Fruit fly (Drosophila melanogaster) whole organism, embryonic: ENCODE results near the gene alpha4GT2.

ENCODE experiments used
- Asciz ChIP-seq: fragments of 200-800 bp; sonication (Bioruptor generic); optimal IDR thresholded peaks from 2 replicates; lab custom pipeline; 2017; ENCODE audit warnings: missing biosample characterization, mild to moderate bottlenecking, missing genetic modification characterization, missing genetic modification reagents
- Awh ChIP-seq: fragments of 200-800 bp; sonication (Bioruptor generic); IDR thresholded peaks from 2 replicates; pipeline ENCODE4, ENCODE4 v1.3.6; 2022; ENCODE audit warnings: missing biosample characterization, missing genetic modification characterization
- CG10321 ChIP-seq: fragments of 200-800 bp; sonication (Bioruptor generic); IDR thresholded peaks from 2 replicates; pipeline ENCODE4 v1.3.6; 2022; ENCODE audit warnings: missing biosample characterization, missing genetic modification characterization
- CG10462 ChIP-seq: fragments of 200-800 bp; sonication (Bioruptor generic); optimal IDR thresholded peaks from 2 replicates; lab custom pipeline; 2016; ENCODE audit warnings: missing biosample characterization, missing genetic modification characterization
- CG10543 ChIP-seq: fragments of 200-800 bp; sonication (Bioruptor generic); optimal IDR thresholded peaks from 3 replicates; lab custom pipeline; 2017; ENCODE audit warnings: missing biosample characterization, mild to moderate bottlenecking, missing genetic modification characterization, moderate library complexity
- CG10565 ChIP-seq: fragments of 200-800 bp; sonication (Bioruptor generic); optimal IDR thresholded peaks from 3 replicates; lab custom pipeline; 2016; ENCODE audit warnings: missing biosample characterization, mild to moderate bottlenecking, missing genetic modification characterization
- CG12219 ChIP-seq: fragments of 200-800 bp; sonication (Bioruptor generic); optimal IDR thresholded peaks from 3 replicates; lab custom pipeline; 2018; ENCODE audit warnings: missing biosample characterization, mild to moderate bottlenecking, missing genetic modification characterization
- CG13624 ChIP-seq: fragments of 200-800 bp; sonication (Bioruptor generic); optimal IDR thresholded peaks from 2 replicates; lab custom pipeline; 2016; ENCODE audit warnings: missing biosample characterization, missing genetic modification characterization
- CG14014 ChIP-seq: fragments of 200-800 bp; sonication (Bioruptor generic); IDR thresholded peaks from 2 replicates; pipeline ENCODE4 v1.3.6; 2022; ENCODE audit warnings: missing biosample characterization, missing genetic modification characterization
- CG15269 ChIP-seq: fragments of 200-800 bp; sonication (Bioruptor generic); optimal IDR thresholded peaks from 2 replicates; lab custom pipeline; 2018; ENCODE audit warnings: missing biosample characterization, mild to moderate bottlenecking, missing genetic modification characterization, moderate library complexity
- CG15479 ChIP-seq: fragments of 200-800 bp; sonication (Bioruptor generic); optimal IDR thresholded peaks from 3 replicates; lab custom pipeline; 2019; ENCODE audit warnings: missing biosample characterization, mild to moderate bottlenecking, missing genetic modification characterization, moderate library complexity
- CG15514 ChIP-seq: fragments of 200-800 bp; sonication (Bioruptor generic); optimal IDR thresholded peaks from 3 replicates; lab custom pipeline; 2017; ENCODE audit warnings: missing biosample characterization, missing genetic modification characterization, mild to moderate bottlenecking, moderate library complexity, missing genetic modification reagents
- CG17328 ChIP-seq: fragments of 200-800 bp; sonication (Bioruptor generic); IDR thresholded peaks from 2 replicates; pipeline ENCODE4 v1.3.6; 2022; ENCODE audit warnings: missing biosample characterization, missing genetic modification characterization
- CG17912 ChIP-seq: fragments of 200-800 bp; sonication (Bioruptor generic); optimal IDR thresholded peaks from 2 replicates; lab custom pipeline; 2018; ENCODE audit warnings: missing biosample characterization, mild to moderate bottlenecking, missing genetic modification characterization
- CG18262 ChIP-seq: fragments of 200-800 bp; optimal IDR thresholded peaks from 3 replicates; lab custom pipeline; 2019; ENCODE audit warnings: missing biosample characterization, mild to moderate bottlenecking, missing genetic modification characterization, moderate library complexity
- CG18599 ChIP-seq: fragments of 200-800 bp; sonication (Bioruptor generic); optimal IDR thresholded peaks from 3 replicates; lab custom pipeline; 2017; ENCODE audit warnings: missing biosample characterization, missing genetic modification characterization, mild to moderate bottlenecking, moderate library complexity, missing genetic modification reagents
- CG4360 ChIP-seq: fragments of 200-800 bp; sonication (Bioruptor generic); IDR thresholded peaks from 2 replicates; pipeline ENCODE4 v1.3.6; 2022; ENCODE audit warnings: missing biosample characterization, missing genetic modification characterization
- CG4404 ChIP-seq: fragments of 200-800 bp; sonication (Bioruptor generic); IDR thresholded peaks from 2 replicates; pipeline ENCODE4 v1.3.6; 2022; ENCODE audit warnings: missing biosample characterization, missing genetic modification characterization
- CG7556 ChIP-seq: fragments of 200-800 bp; sonication (Bioruptor generic); optimal IDR thresholded peaks from 2 replicates; lab custom pipeline; 2017; ENCODE audit warnings: missing biosample characterization, mild to moderate bottlenecking, missing genetic modification characterization
- Dfd ChIP-seq, 2 experiments: fragments of >200 bp; optimal IDR thresholded peaks; 2 replicates each; lab custom pipeline; 2017; ENCODE audit warnings: missing biosample characterization in 2 of 2, missing genetic modification characterization in 2 of 2
- Doc3 ChIP-seq: fragments of 200-800 bp; sonication (Bioruptor generic); IDR thresholded peaks from 3 replicates; pipeline ENCODE4 v1.3.6; 2022; ENCODE audit warnings: missing biosample characterization, missing genetic modification characterization; ENCODE audit not compliant: partially characterized antibody
- Fer2 ChIP-seq: fragments of 200-800 bp; sonication (Bioruptor generic); optimal IDR thresholded peaks from 2 replicates; lab custom pipeline; 2018; ENCODE audit warnings: missing biosample characterization, mild to moderate bottlenecking, missing genetic modification characterization, moderate library complexity
- HLH3B ChIP-seq: fragments of 200-800 bp; sonication (Bioruptor generic); IDR thresholded peaks from 2 replicates; pipeline ENCODE4 v1.3.6; 2022; ENCODE audit warnings: missing biosample characterization, missing genetic modification characterization
- HmgD ChIP-seq: fragments of 200-800 bp; sonication (Bioruptor generic); optimal IDR thresholded peaks from 3 replicates; lab custom pipeline; 2016; ENCODE audit warnings: missing biosample characterization, missing genetic modification characterization
- NC2α ChIP-seq: fragments of 200-800 bp; sonication (Bioruptor generic); optimal IDR thresholded peaks from 2 replicates; lab custom pipeline; 2016; ENCODE audit warnings: missing biosample characterization, missing genetic modification characterization
- Nf-YC ChIP-seq: fragments of 200-800 bp; optimal IDR thresholded peaks from 3 replicates; lab custom pipeline; 2019; ENCODE audit warnings: missing biosample characterization, mild to moderate bottlenecking, missing genetic modification characterization, moderate library complexity
- PHDP ChIP-seq: fragments of 200-800 bp; sonication (Bioruptor generic); optimal IDR thresholded peaks from 3 replicates; lab custom pipeline; 2018; ENCODE audit warnings: missing biosample characterization, mild to moderate bottlenecking, missing genetic modification characterization, moderate library complexity
- Six4 ChIP-seq: fragments of 200-800 bp; sonication (Bioruptor generic); optimal IDR thresholded peaks from 2 replicates; lab custom pipeline; 2016; ENCODE audit warnings: missing biosample characterization, missing genetic modification characterization
- ab ChIP-seq: fragments of 200-800 bp; sonication (Bioruptor generic); optimal IDR thresholded peaks from 2 replicates; lab custom pipeline; 2016; ENCODE audit warnings: missing biosample characterization, missing genetic modification characterization
- ap ChIP-seq: fragments of 200-800 bp; sonication (Bioruptor generic); IDR thresholded peaks from 2 replicates; pipeline ENCODE4 v1.3.6; 2022; ENCODE audit warnings: missing biosample characterization, missing genetic modification characterization
- btn ChIP-seq: fragments of 200-800 bp; sonication (Bioruptor generic); optimal IDR thresholded peaks from 2 replicates; lab custom pipeline; 2016; ENCODE audit warnings: missing biosample characterization, missing genetic modification characterization
- caup ChIP-seq: fragments of 200-800 bp; sonication (Bioruptor generic); optimal IDR thresholded peaks from 3 replicates; lab custom pipeline; 2017; ENCODE audit warnings: missing biosample characterization, mild to moderate bottlenecking, missing genetic modification characterization, moderate library complexity; ENCODE audit not compliant: severe bottlenecking
- emc ChIP-seq: fragments of 200-800 bp; sonication (Bioruptor generic); optimal IDR thresholded peaks from 2 replicates; lab custom pipeline; 2016; ENCODE audit warnings: missing biosample characterization, missing genetic modification characterization
- ewg ChIP-seq: fragments of 200-800 bp; sonication (Bioruptor generic); optimal IDR thresholded peaks from 3 replicates; lab custom pipeline; 2017; ENCODE audit warnings: mild to moderate bottlenecking, missing biosample characterization, missing genetic modification reagents, missing genetic modification characterization
- fru ChIP-seq: fragments of >200 bp; optimal IDR thresholded peaks from 2 replicates; lab custom pipeline; 2017
- fu2 ChIP-seq: fragments of 200-800 bp; sonication (Bioruptor generic); optimal IDR thresholded peaks from 2 replicates; lab custom pipeline; 2016; ENCODE audit warnings: missing biosample characterization, missing genetic modification characterization
- grau ChIP-seq: fragments of 200-800 bp; optimal IDR thresholded peaks from 3 replicates; lab custom pipeline; 2019; ENCODE audit warnings: missing biosample characterization, mild to moderate bottlenecking, missing genetic modification characterization, moderate library complexity
- gsb-n ChIP-seq: fragments of 200-800 bp; sonication (Bioruptor generic); optimal IDR thresholded peaks from 3 replicates; lab custom pipeline; 2018; ENCODE audit warnings: missing biosample characterization, mild to moderate bottlenecking, missing genetic modification characterization
- h ChIP-seq: fragments of >200 bp; optimal IDR thresholded peaks from 2 replicates; lab custom pipeline; 2017
- hbn ChIP-seq: fragments of 200-800 bp; sonication (Bioruptor generic); IDR thresholded peaks from 2 replicates; pipeline ENCODE4 v1.3.6; 2022; ENCODE audit warnings: missing biosample characterization, missing genetic modification characterization; ENCODE audit not compliant: partially characterized antibody
- lbe ChIP-seq: fragments of 200-800 bp; sonication (Bioruptor generic); optimal IDR thresholded peaks from 2 replicates; lab custom pipeline; 2016; ENCODE audit warnings: missing biosample characterization, mild to moderate bottlenecking, missing genetic modification characterization
- nmo ChIP-seq: fragments of 200-800 bp; sonication (Bioruptor generic); optimal IDR thresholded peaks from 2 replicates; lab custom pipeline; 2018; ENCODE audit warnings: missing biosample characterization, mild to moderate bottlenecking, missing genetic modification characterization, moderate library complexity
- pita ChIP-seq: fragments of 200-800 bp; sonication (Bioruptor generic); optimal IDR thresholded peaks from 2 replicates; lab custom pipeline; 2017; ENCODE audit warnings: missing biosample characterization, mild to moderate bottlenecking, missing genetic modification characterization
- psq ChIP-seq: fragments of 200-800 bp; sonication (Bioruptor generic); optimal IDR thresholded peaks from 2 replicates; lab custom pipeline; 2017; ENCODE audit warnings: missing biosample characterization, missing genetic modification characterization
- repo ChIP-seq: fragments of 200-800 bp; sonication (Bioruptor generic); optimal IDR thresholded peaks from 2 replicates; lab custom pipeline; 2016; ENCODE audit warnings: missing biosample characterization, missing genetic modification characterization
- ro ChIP-seq: fragments of 200-800 bp; sonication (Bioruptor generic); IDR thresholded peaks from 2 replicates; pipeline ENCODE4 v1.3.6; 2022; ENCODE audit warnings: missing biosample characterization, missing genetic modification characterization
- sim ChIP-seq: fragments of 200-800 bp; sonication (Bioruptor generic); IDR thresholded peaks from 2 replicates; pipeline ENCODE4 v1.3.6; 2022; ENCODE audit warnings: missing biosample characterization, missing genetic modification characterization
- sisA ChIP-seq: fragments of 200-800 bp; sonication (Bioruptor generic); IDR thresholded peaks from 2 replicates; pipeline ENCODE4 v1.3.6; 2022; ENCODE audit warnings: missing biosample characterization, missing genetic modification characterization
- slp2 ChIP-seq: fragments of 200-800 bp; sonication (Bioruptor generic); optimal IDR thresholded peaks from 2 replicates; lab custom pipeline; 2016; ENCODE audit warnings: missing biosample characterization, missing genetic modification characterization
- vfl ChIP-seq: fragments of 200-800 bp; sonication (Bioruptor generic); optimal IDR thresholded peaks from 2 replicates; lab custom pipeline; 2016; ENCODE audit warnings: missing biosample characterization, missing genetic modification characterization
- zf30C ChIP-seq: fragments of 200-800 bp; sonication (Bioruptor generic); optimal IDR thresholded peaks from 3 replicates; lab custom pipeline; 2018; ENCODE audit warnings: missing biosample characterization, mild to moderate bottlenecking, missing genetic modification characterization

Gene alpha4GT2

dm6 chr3R:25888307-25889075 lies 56.5 kb downstream of the alpha4GT2 start, which contains the start of gene Lnk (continued):
- no peak for TF ChIP-seq PHDP (tag; lab: Kevin White, UChicago)
- peak; percentile 34; the same call in 1 of the 2 replicates for TF ChIP-seq CG4360
- no peak for TF ChIP-seq CG15269 (tag; lab: Kevin White, UChicago)
- TF ChIP-seq psq (GFP tag; lab: Kevin White, UChicago) = no peak
- TF ChIP-seq sim (GFP tag; lab: Robert Waterston, UW) = no peak
- TF ChIP-seq CG17328 (GFP tag; lab: Robert Waterston, UW) = no peak
- TF ChIP-seq Six4 (GFP tag; lab: Kevin White, UChicago) = no peak
- peak; percentile 37 for TF ChIP-seq HmgD (GFP tag; lab: Kevin White, UChicago)
- TF ChIP-seq fru = no peak
- no peak for TF ChIP-seq Awh
- no peak for TF ChIP-seq CG10321 (GFP tag; lab: Robert Waterston, UW)
- peak; percentile 50 for TF ChIP-seq CG10543
- no peak for TF ChIP-seq h (lab: Kevin White, UChicago)
- peak; percentile 76 for TF ChIP-seq CG15514 (GFP tag; lab: Kevin White, UChicago)
- no peak for TF ChIP-seq Fer2 (tag; lab: Kevin White, UChicago)
- TF ChIP-seq caup = no peak
- peak; percentile 98 for TF ChIP-seq pita (GFP tag; lab: Kevin White, UChicago)
- TF ChIP-seq gsb-n (tag; lab: Kevin White, UChicago) = peak; percentile 64
- TF ChIP-seq CG7556 = no peak
- TF ChIP-seq ro (GFP tag; lab: Robert Waterston, UW) = no peak
- TF ChIP-seq CG17912 (GFP tag; lab: Kevin White, UChicago) = peak; percentile 18
- TF ChIP-seq Asciz (GFP tag; lab: Kevin White, UChicago) = no peak
- TF ChIP-seq nmo (GFP tag; lab: Kevin White, UChicago) = peak; percentile 51
- no peak for TF ChIP-seq repo (GFP tag; lab: Kevin White, UChicago)
- TF ChIP-seq hbn (GFP tag; lab: Robert Waterston, UW) = peak; percentile 92
- TF ChIP-seq CG14014 = 0 out of 2 replicates have a peak, but pooled peaks have one; percentile 21
- TF ChIP-seq btn = no peak
- no peak for TF ChIP-seq emc (GFP tag; lab: Kevin White, UChicago)
- no peak for TF ChIP-seq HLH3B
- peak; percentile 15 for TF ChIP-seq fu2
- TF ChIP-seq ap (GFP tag; lab: Robert Waterston, UW) = no peak
- no peak for TF ChIP-seq NC2α (GFP tag; lab: Kevin White, UChicago)
- TF ChIP-seq CG10565 (GFP tag; lab: Kevin White, UChicago) = no peak
- peak; percentile 17 for TF ChIP-seq CG15479
- TF ChIP-seq CG10462 (GFP tag; lab: Kevin White, UChicago) = no peak
- TF ChIP-seq CG12219 (GFP tag; lab: Kevin White, UChicago) = no peak
- TF ChIP-seq vfl = no peak
- TF ChIP-seq Dfd (GFP tag; optimal IDR thresholded peaks at IDR 0.05; lab: Kevin White, UChicago) = no peak
- TF ChIP-seq Doc3 = peak; percentile 80
- TF ChIP-seq ab (GFP tag; lab: Kevin White, UChicago) = no peak
- no peak for TF ChIP-seq CG18262 (tag; lab: Kevin White, UChicago)
- peak; percentile 23 for TF ChIP-seq Nf-YC (tag; lab: Kevin White, UChicago)
- TF ChIP-seq sisA (GFP tag; lab: Robert Waterston, UW) = no peak
- peak; percentile 77 for TF ChIP-seq CG13624 (GFP tag; lab: Kevin White, UChicago)
- no peak for TF ChIP-seq CG18599 (GFP tag; lab: Kevin White, UChicago)
- TF ChIP-seq slp2 = no peak
- no peak for TF ChIP-seq zf30C
- no peak for TF ChIP-seq CG4404 (GFP tag; lab: Robert Waterston, UW)
- no peak for TF ChIP-seq grau (tag; lab: Kevin White, UChicago)
- no peak for TF ChIP-seq lbe (GFP tag; lab: Kevin White, UChicago)
- no peak for TF ChIP-seq ewg (GFP tag; lab: Kevin White, UChicago)
